Worm (Caenorhabditis elegans): ENCODE data around the gene srh-118.
A peak's percentile ranks its signal among the peaks of the same experiment; 100 is the strongest.

srh-118 gene

ce11 chrV:17538279-17538896, 42.4 kb upstream of the srh-118 start, which contains the start of gene C18D4.6 (continued):
- peak; percentile 23 for TF ChIP-seq lin-15B (tag; optimal IDR thresholded peaks at IDR 0.05)
- TF ChIP-seq lin-13 (GFP tag; optimal IDR thresholded peaks at IDR 0.05), result no peak
- no peak for TF ChIP-seq ces-1 (GFP tag; optimal IDR thresholded peaks at IDR 0.05)
- peak; percentile 32 to 76 (median 54) for TF ChIP-seq dpl-1 (GFP tag; optimal IDR thresholded peaks at IDR 0.05)
- no peak for TF ChIP-seq ceh-63 (GFP tag; optimal IDR thresholded peaks at IDR 0.05)
- TF ChIP-seq pax-3 (tag; optimal IDR thresholded peaks at IDR 0.05), result no peak
- peak in 1 of 2 experiments; percentile 27 for TF ChIP-seq lsy-2 (tag; optimal IDR thresholded peaks at IDR 0.05)
- no peak for TF ChIP-seq isw-1 (GFP tag; IDR thresholded peaks at IDR 0.05)

- no peak for TF ChIP-seq lin-35 (GFP tag; optimal IDR thresholded peaks at IDR 0.05)
- TF ChIP-seq C16A3.4 (tag; optimal IDR thresholded peaks at IDR 0.05), result no peak
- no peak for TF ChIP-seq C04F5.9 (tag; optimal IDR thresholded peaks at IDR 0.05)
- no peak for TF ChIP-seq fos-1 (tag; optimal IDR thresholded peaks at IDR 0.05)
- TF ChIP-seq aly-2 (tag; optimal IDR thresholded peaks at IDR 0.05), result no peak
- TF ChIP-seq nhr-77 (tag; optimal IDR thresholded peaks at IDR 0.05), result no peak
- no peak for TF ChIP-seq dpl-1 (GFP tag; optimal IDR thresholded peaks at IDR 0.05)
- no peak for TF ChIP-seq swsn-7 (tag; optimal IDR thresholded peaks at IDR 0.05)
- TF ChIP-seq sox-4 (tag; optimal IDR thresholded peaks at IDR 0.05), result no peak
- no peak for TF ChIP-seq zip-4 (GFP tag; optimal IDR thresholded peaks at IDR 0.05)
- TF ChIP-seq ceh-63 (GFP tag; optimal IDR thresholded peaks at IDR 0.05), result no peak
- TF ChIP-seq zag-1 (tag; optimal IDR thresholded peaks at IDR 0.05), result no peak
- no peak for TF ChIP-seq egl-13 (tag; optimal IDR thresholded peaks at IDR 0.05)
- no peak for TF ChIP-seq tlp-1 (tag; optimal IDR thresholded peaks at IDR 0.05)
- TF ChIP-seq pax-3 (tag; optimal IDR thresholded peaks at IDR 0.05), result no peak
Observed at ce11 chrV:17533200-17533599, 37.2 kb upstream of the srh-118 start.

ce11 chrV:17532686-17533085, 36.7 kb upstream of the srh-118 start, which contains the start of gene C18D4.3:
TSS of gene C18D4.3 (minus strand) at chrV:17532786.
- TF ChIP-seq ceh-82 (tag; optimal IDR thresholded peaks at IDR 0.05) (no peak), snu-23 (GFP tag; optimal IDR thresholded peaks at IDR 0.05) (no peak), mef-2 (tag; optimal IDR thresholded peaks at IDR 0.05) (no peak), pax-3 (tag; optimal IDR thresholded peaks at IDR 0.05) (no peak), tlp-1 (tag; optimal IDR thresholded peaks at IDR 0.05) (no peak), egl-13 (tag; optimal IDR thresholded peaks at IDR 0.05) (no peak), irx-1 (tag; optimal IDR thresholded peaks at IDR 0.05) (no peak), mep-1 (tag; optimal IDR thresholded peaks at IDR 0.05) (no peak), nhr-237 (tag; optimal IDR thresholded peaks at IDR 0.05) (no peak)

- no peak for TF ChIP-seq aly-2 (tag; optimal IDR thresholded peaks at IDR 0.05)
- TF ChIP-seq tbx-2 (tag; optimal IDR thresholded peaks at IDR 0.05), result no peak
- TF ChIP-seq nhr-47 (tag; optimal IDR thresholded peaks at IDR 0.05), result no peak
- TF ChIP-seq nhr-237 (tag; optimal IDR thresholded peaks at IDR 0.05), result no peak
- no peak for TF ChIP-seq nhr-12 (tag; optimal IDR thresholded peaks at IDR 0.05)
- no peak for TF ChIP-seq irx-1 (tag; optimal IDR thresholded peaks at IDR 0.05)
- TF ChIP-seq sox-4 (tag; optimal IDR thresholded peaks at IDR 0.05), result no peak
Observed at ce11 chrV:17531410-17531809, 35.4 kb upstream of the srh-118 start, which contains the start of gene C18D4.4. TSS of gene C18D4.4 (minus strand) at chrV:17531510.

- TF ChIP-seq nhr-11 (tag; optimal IDR thresholded peaks at IDR 0.05), result no peak
- no peak for TF ChIP-seq ceh-8 (GFP tag; optimal IDR thresholded peaks at IDR 0.05)
- no peak for TF ChIP-seq jun-1 (tag; optimal IDR thresholded peaks at IDR 0.05)
- no peak for TF ChIP-seq swsn-7 (tag; optimal IDR thresholded peaks at IDR 0.05)
- TF ChIP-seq elt-3 (tag; optimal IDR thresholded peaks at IDR 0.05), result no peak
- no peak for TF ChIP-seq pqm-1 (tag; optimal IDR thresholded peaks at IDR 0.05)
- TF ChIP-seq pax-3 (tag; optimal IDR thresholded peaks at IDR 0.05), result no peak
- no peak for TF ChIP-seq nhr-237 (tag; optimal IDR thresholded peaks at IDR 0.05)
- TF ChIP-seq sptf-1 (tag; optimal IDR thresholded peaks at IDR 0.05), result no peak
- no peak for TF ChIP-seq nhr-84 (tag; optimal IDR thresholded peaks at IDR 0.05)
- TF ChIP-seq egl-13 (tag; optimal IDR thresholded peaks at IDR 0.05), result no peak
- no peak for TF ChIP-seq lsy-2 (tag; optimal IDR thresholded peaks at IDR 0.05)
- no peak for TF ChIP-seq grh-1 (GFP tag; IDR thresholded peaks at IDR 0.05)
- no peak for TF ChIP-seq fkh-4 (tag; optimal IDR thresholded peaks at IDR 0.05; ENCODE audit: borderline replicate concordance)
- no peak for TF ChIP-seq nhr-12 (tag; optimal IDR thresholded peaks at IDR 0.05)
- no peak for TF ChIP-seq ceh-82 (tag; optimal IDR thresholded peaks at IDR 0.05)
Observed at ce11 chrV:17530486-17530885, 34.5 kb upstream of the srh-118 start, which contains the start of gene C18D4.12. TSS of gene C18D4.12 (minus strand) at chrV:17530586.
